Worm (Caenorhabditis elegans): ENCODE measurements around the gene chil-15.

DNA sequence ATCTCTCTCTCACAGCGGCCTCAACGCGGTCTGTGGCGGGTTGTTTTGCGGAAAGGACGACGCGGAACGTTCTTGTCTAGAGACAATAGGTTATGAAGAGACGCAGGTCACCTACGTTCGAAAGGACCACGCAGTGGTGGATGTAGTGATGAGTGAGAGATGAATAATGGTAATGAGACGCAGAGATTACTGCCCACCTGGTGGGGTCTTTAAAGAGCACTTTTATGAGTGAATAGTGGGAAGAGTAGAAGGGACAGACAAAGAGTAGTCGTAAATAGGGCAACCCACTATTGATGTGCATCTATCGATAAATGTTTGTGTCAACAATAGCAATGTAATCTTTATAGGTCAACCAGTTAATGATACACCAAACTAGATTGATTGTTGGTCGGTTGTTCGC, 47.6 kb upstream of the chil-15 start:
- TF ChIP-seq egl-27 (tag; optimal IDR thresholded peaks at IDR 0.05) (no peak), aha-1 (tag; optimal IDR thresholded peaks at IDR 0.05) (no peak)
